In the genomic region with DNA sequence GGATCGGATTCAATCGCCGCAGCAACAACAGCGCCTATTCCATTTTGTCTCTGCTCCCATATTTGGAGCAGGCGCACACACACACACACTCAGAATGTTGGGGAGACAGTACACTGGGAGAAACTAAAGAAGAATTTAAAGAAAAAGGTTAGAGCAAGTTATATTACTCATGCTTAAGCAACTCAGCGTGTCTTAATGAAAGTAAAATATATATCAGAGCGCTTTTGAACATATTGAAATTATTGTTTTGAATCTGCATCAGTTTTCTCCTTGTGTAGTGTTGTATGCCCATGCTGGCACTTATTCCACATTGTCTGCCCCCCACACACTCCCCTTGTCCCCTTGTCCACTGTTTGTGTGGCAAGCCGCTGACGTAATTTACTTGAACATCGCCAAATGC, we compare ENCODE assay signal across 1 fruit fly cellular context.
TF ChIP-seq lines count a peak whose summit lies in the region.

No protein-coding gene starts in this region.

TF ChIP-seq in whole organism, embryonic, 481 proteins besides CTCF, POLR2A, EP300 and RAD21 (continued from another document and continues in another):
- TF ChIP-seq CG18262 (tag; optimal IDR thresholded peaks at IDR 0.05; lab: Kevin White, UChicago), result peak; percentile 70
- TF ChIP-seq mam (GFP tag; optimal IDR thresholded peaks at IDR 0.05; lab: Kevin White, UChicago), result peak; percentile 86
- TF ChIP-seq CG9876 (GFP tag; optimal IDR thresholded peaks at IDR 0.05; lab: Kevin White, UChicago), result peak; percentile 63
- no peak for TF ChIP-seq prd (optimal IDR thresholded peaks at IDR 0.05; lab: Kevin White, UChicago)
- peak; percentile 84 for TF ChIP-seq prd (GFP tag; IDR thresholded peaks at IDR 0.05; lab: Robert Waterston, UW)
- no peak for TF ChIP-seq lov (optimal IDR thresholded peaks at IDR 0.05; lab: Kevin White, UChicago)
- TF ChIP-seq lov (GFP tag; IDR thresholded peaks at IDR 0.05; lab: Robert Waterston, UW), result 0 out of 3 replicates have a peak, but pooled peaks have one; percentile 54
- TF ChIP-seq sens (GFP tag; lab: Kevin White, UChicago), result peak; percentile 96
- peak; percentile 72 for TF ChIP-seq CG8388 (GFP tag; optimal IDR thresholded peaks at IDR 0.05; lab: Kevin White, UChicago)
- TF ChIP-seq danr (GFP tag; IDR thresholded peaks at IDR 0.05; lab: Robert Waterston, UW), result peak; percentile 62; the same call in 1 of the 2 replicates
- no peak for TF ChIP-seq CG7928 (GFP tag; optimal IDR thresholded peaks at IDR 0.05; lab: Kevin White, UChicago)
- peak; percentile 86 for TF ChIP-seq CG2120 (GFP tag; optimal IDR thresholded peaks at IDR 0.05; lab: Kevin White, UChicago)
- peak; percentile 53; the same call in 2 of the 3 replicates for TF ChIP-seq B-H1 (GFP tag; IDR thresholded peaks at IDR 0.05; lab: Robert Waterston, UW)
- no peak for TF ChIP-seq CG4404 (GFP tag; IDR thresholded peaks at IDR 0.05; lab: Robert Waterston, UW)
- TF ChIP-seq pan (optimal IDR thresholded peaks at IDR 0.05; lab: Kevin White, UChicago), result no peak
- peak in 1 of 2 experiments; percentile 82 for TF ChIP-seq pan (GFP tag; optimal IDR thresholded peaks at IDR 0.05 in 1 of 2, IDR thresholded peaks at IDR 0.05 in 1 of 2)
- no peak for TF ChIP-seq mirr (GFP tag; optimal IDR thresholded peaks at IDR 0.05; lab: Kevin White, UChicago)
- TF ChIP-seq HHEX (GFP tag; optimal IDR thresholded peaks at IDR 0.05; lab: Kevin White, UChicago), result peak; percentile 76
- TF ChIP-seq Ets97D (GFP tag; optimal IDR thresholded peaks at IDR 0.05; lab: Kevin White, UChicago), result peak; percentile 46
- no peak for TF ChIP-seq zen (tag; optimal IDR thresholded peaks at IDR 0.05; lab: Kevin White, UChicago)
- peak; percentile 64 for TF ChIP-seq CG18619 (GFP tag; optimal IDR thresholded peaks at IDR 0.05; lab: Kevin White, UChicago)
- TF ChIP-seq disco-r (GFP tag; optimal IDR thresholded peaks at IDR 0.05; lab: Kevin White, UChicago), result peak; percentile 12
- peak; percentile 79 for TF ChIP-seq bcd (GFP tag; optimal IDR thresholded peaks at IDR 0.05; lab: Kevin White, UChicago)
- TF ChIP-seq crc (GFP tag; optimal IDR thresholded peaks at IDR 0.05; lab: Kevin White, UChicago), result peak; percentile 57
- TF ChIP-seq Oaz (GFP tag; IDR thresholded peaks at IDR 0.05; lab: Robert Waterston, UW), result peak; percentile 52; the same call in 1 of the 2 replicates
- peak; percentile 23; the same call in 1 of the 2 replicates for TF ChIP-seq Adf1 (GFP tag; IDR thresholded peaks at IDR 0.05; lab: Robert Waterston, UW)
- TF ChIP-seq fru (optimal IDR thresholded peaks at IDR 0.05; lab: Kevin White, UChicago), result no peak
- TF ChIP-seq Lim3 (GFP tag; IDR thresholded peaks at IDR 0.05; lab: Robert Waterston, UW), result no peak
- peak; percentile 46 for TF ChIP-seq fd64A (GFP tag; optimal IDR thresholded peaks at IDR 0.05; lab: Kevin White, UChicago)
- peak; percentile 62 for TF ChIP-seq CG8089 (GFP tag; optimal IDR thresholded peaks at IDR 0.05; lab: Kevin White, UChicago)
- TF ChIP-seq CG14014 (GFP tag; IDR thresholded peaks at IDR 0.05; lab: Robert Waterston, UW), result peak; percentile 85
- TF ChIP-seq CG13296 (GFP tag; optimal IDR thresholded peaks at IDR 0.05; lab: Kevin White, UChicago), result peak; percentile 75
- TF ChIP-seq CG2202 (tag; optimal IDR thresholded peaks at IDR 0.05; lab: Kevin White, UChicago), result no peak
- TF ChIP-seq Elba2 (GFP tag; optimal IDR thresholded peaks at IDR 0.05; lab: Kevin White, UChicago), result no peak
- no peak for TF ChIP-seq CG7745 (tag; optimal IDR thresholded peaks at IDR 0.05; lab: Kevin White, UChicago)
- TF ChIP-seq HLH4C (GFP tag; IDR thresholded peaks at IDR 0.05; lab: Robert Waterston, UW; ENCODE audit: partially characterized antibody), result no peak
- peak; percentile 81 for TF ChIP-seq stc (GFP tag; IDR thresholded peaks at IDR 0.05; lab: Robert Waterston, UW)
- no peak for TF ChIP-seq CG4617 (GFP tag; optimal IDR thresholded peaks at IDR 0.05; lab: Kevin White, UChicago; ENCODE audit: borderline replicate concordance)
- TF ChIP-seq Doc3 (GFP tag; IDR thresholded peaks at IDR 0.05; lab: Robert Waterston, UW; ENCODE audit: partially characterized antibody), result no peak
- TF ChIP-seq Vsx1 (GFP tag; optimal IDR thresholded peaks at IDR 0.05; lab: Kevin White, UChicago), result peak; percentile 47
- peak; percentile 88 for TF ChIP-seq Rfx (GFP tag; IDR thresholded peaks at IDR 0.05; lab: Robert Waterston, UW)
- no peak for TF ChIP-seq CG10565 (GFP tag; optimal IDR thresholded peaks at IDR 0.05; lab: Kevin White, UChicago)
- peak; percentile 28 for TF ChIP-seq Nf-YB (GFP tag; optimal IDR thresholded peaks at IDR 0.05; lab: Kevin White, UChicago)
- TF ChIP-seq Dp (GFP tag; optimal IDR thresholded peaks at IDR 0.05; lab: Kevin White, UChicago), result no peak
- TF ChIP-seq CG6254 (GFP tag; optimal IDR thresholded peaks at IDR 0.05; lab: Kevin White, UChicago), result peak; percentile 38
- no peak for TF ChIP-seq Nf-YC (tag; optimal IDR thresholded peaks at IDR 0.05; lab: Kevin White, UChicago)
- TF ChIP-seq CG6791 (GFP tag; IDR thresholded peaks at IDR 0.05; lab: Robert Waterston, UW; ENCODE audit: partially characterized antibody), result no peak
- peak; percentile 70 for TF ChIP-seq Xrp1 (GFP tag; IDR thresholded peaks at IDR 0.05; lab: Robert Waterston, UW)
- no peak for TF ChIP-seq CG8290 (GFP tag; optimal IDR thresholded peaks at IDR 0.05; lab: Kevin White, UChicago)
- TF ChIP-seq CG8290 (tag; optimal IDR thresholded peaks at IDR 0.05; lab: Kevin White, UChicago), result peak in 1 of 2 experiments; percentile 57
- peak; percentile 32 for TF ChIP-seq trem (tag; optimal IDR thresholded peaks at IDR 0.05; lab: Kevin White, UChicago)
- TF ChIP-seq Six4 (GFP tag; optimal IDR thresholded peaks at IDR 0.05; lab: Kevin White, UChicago), result peak; percentile 50
- peak; percentile 23 for TF ChIP-seq CG3065 (GFP tag; optimal IDR thresholded peaks at IDR 0.05; lab: Kevin White, UChicago)
- peak; percentile 81 for TF ChIP-seq Blimp-1 (GFP tag; optimal IDR thresholded peaks at IDR 0.05; lab: Kevin White, UChicago)
- peak; percentile 74 for TF ChIP-seq CG9932 (GFP tag; IDR thresholded peaks at IDR 0.05; lab: Robert Waterston, UW)
- peak; percentile 42 for TF ChIP-seq CG11398 (GFP tag; optimal IDR thresholded peaks at IDR 0.05; lab: Kevin White, UChicago)
- TF ChIP-seq CG1233 (GFP tag; optimal IDR thresholded peaks at IDR 0.05; lab: Kevin White, UChicago), result peak; percentile 38
- TF ChIP-seq NK7.1 (GFP tag; optimal IDR thresholded peaks at IDR 0.05; lab: Kevin White, UChicago), result peak; percentile 72
- TF ChIP-seq CG13624 (GFP tag; optimal IDR thresholded peaks at IDR 0.05; lab: Kevin White, UChicago), result peak; percentile 83
- no peak for TF ChIP-seq Hey (tag; optimal IDR thresholded peaks at IDR 0.05; lab: Kevin White, UChicago)
- peak; percentile 63 for TF ChIP-seq ab (GFP tag; optimal IDR thresholded peaks at IDR 0.05; lab: Kevin White, UChicago)
- TF ChIP-seq CG6765 (GFP tag; optimal IDR thresholded peaks at IDR 0.05; lab: Kevin White, UChicago), result peak; percentile 37
- TF ChIP-seq trh (GFP tag; optimal IDR thresholded peaks at IDR 0.05; lab: Kevin White, UChicago), result peak; percentile 34
- TF ChIP-seq lilli (GFP tag; optimal IDR thresholded peaks at IDR 0.05; lab: Kevin White, UChicago), result peak; percentile 78
- no peak for TF ChIP-seq dimm (GFP tag; IDR thresholded peaks at IDR 0.05; lab: Robert Waterston, UW)
- TF ChIP-seq Deaf1 (tag; optimal IDR thresholded peaks at IDR 0.05; lab: Kevin White, UChicago), result peak; percentile 54
- peak; percentile 60 for TF ChIP-seq CrebB (tag; optimal IDR thresholded peaks at IDR 0.05; lab: Kevin White, UChicago)
- peak; percentile 79 for TF ChIP-seq Nf-YA (GFP tag; IDR thresholded peaks at IDR 0.05; lab: Robert Waterston, UW)
- TF ChIP-seq CG10209 (GFP tag; optimal IDR thresholded peaks at IDR 0.05; lab: Kevin White, UChicago), result peak; percentile 76
- TF ChIP-seq Trl (optimal IDR thresholded peaks at IDR 0.05; lab: Kevin White, UChicago), result no peak
- peak; percentile 68 for TF ChIP-seq Trl (GFP tag; optimal IDR thresholded peaks at IDR 0.05; lab: Kevin White, UChicago)
- TF ChIP-seq pita (GFP tag; optimal IDR thresholded peaks at IDR 0.05; lab: Kevin White, UChicago), result no peak
- TF ChIP-seq Doc2 (GFP tag; IDR thresholded peaks at IDR 0.05; lab: Robert Waterston, UW), result no peak
- no peak for TF ChIP-seq ac (GFP tag; optimal IDR thresholded peaks at IDR 0.05; lab: Kevin White, UChicago)
- no peak for TF ChIP-seq HmgZ (tag; optimal IDR thresholded peaks at IDR 0.05; lab: Kevin White, UChicago)
- TF ChIP-seq Spps (tag; optimal IDR thresholded peaks at IDR 0.05; lab: Kevin White, UChicago), result peak; percentile 26
- TF ChIP-seq kah (GFP tag; optimal IDR thresholded peaks at IDR 0.05; lab: Kevin White, UChicago), result peak; percentile 44
- TF ChIP-seq CG17912 (GFP tag; optimal IDR thresholded peaks at IDR 0.05; lab: Kevin White, UChicago), result no peak
- TF ChIP-seq CG10654 (GFP tag; optimal IDR thresholded peaks at IDR 0.05; lab: Kevin White, UChicago), result peak; percentile 68
- TF ChIP-seq CG6175 (GFP tag; IDR thresholded peaks at IDR 0.05; lab: Robert Waterston, UW), result peak; percentile 50; the same call in 1 of the 3 replicates
- TF ChIP-seq CG13424 (tag; optimal IDR thresholded peaks at IDR 0.05; lab: Kevin White, UChicago), result peak; percentile 75
- TF ChIP-seq nerfin-1 (tag; optimal IDR thresholded peaks at IDR 0.05; lab: Kevin White, UChicago), result no peak
- TF ChIP-seq nerfin-2 (GFP tag; IDR thresholded peaks at IDR 0.05; lab: Robert Waterston, UW; ENCODE audit: partially characterized antibody), result no peak
- no peak for TF ChIP-seq Hr78 (GFP tag; optimal IDR thresholded peaks at IDR 0.05; lab: Kevin White, UChicago)
- peak; percentile 79 for TF ChIP-seq Mrtf (GFP tag; IDR thresholded peaks at IDR 0.05; lab: Robert Waterston, UW)
- TF ChIP-seq Asciz (GFP tag; optimal IDR thresholded peaks at IDR 0.05; lab: Kevin White, UChicago), result peak; percentile 70
- TF ChIP-seq CG15011 (GFP tag; optimal IDR thresholded peaks at IDR 0.05; lab: Kevin White, UChicago), result peak; percentile 50
- TF ChIP-seq CG11504 (tag; optimal IDR thresholded peaks at IDR 0.05; lab: Kevin White, UChicago), result peak; percentile 90
- peak; percentile 41 for TF ChIP-seq gsb-n (tag; optimal IDR thresholded peaks at IDR 0.05; lab: Kevin White, UChicago)
- peak; percentile 58 for TF ChIP-seq Sry-δ (GFP tag; optimal IDR thresholded peaks at IDR 0.05; lab: Kevin White, UChicago)
- TF ChIP-seq ftz-f1 (GFP tag; optimal IDR thresholded peaks at IDR 0.05; lab: Kevin White, UChicago), result no peak
- TF ChIP-seq bigmax (GFP tag; optimal IDR thresholded peaks at IDR 0.05; lab: Kevin White, UChicago), result no peak
- TF ChIP-seq E2f2 (GFP tag; IDR thresholded peaks at IDR 0.05; lab: Robert Waterston, UW), result peak; percentile 55
- peak; percentile 79 for TF ChIP-seq Xbp1 (GFP tag; optimal IDR thresholded peaks at IDR 0.05; lab: Kevin White, UChicago)
- peak; percentile 91 for TF ChIP-seq ttk (GFP tag; IDR thresholded peaks at IDR 0.05; lab: Robert Waterston, UW)
- peak; percentile 64 for TF ChIP-seq CG17385 (GFP tag; optimal IDR thresholded peaks at IDR 0.05; lab: Kevin White, UChicago)
- TF ChIP-seq Pdp1 (GFP tag; optimal IDR thresholded peaks at IDR 0.05; lab: Kevin White, UChicago), result peak; percentile 76 to 82
- TF ChIP-seq kni (GFP tag; optimal IDR thresholded peaks at IDR 0.05; lab: Kevin White, UChicago), result no peak
- peak; percentile 58 for TF ChIP-seq zfh2 (GFP tag; optimal IDR thresholded peaks at IDR 0.05; lab: Kevin White, UChicago)
- TF ChIP-seq Kr (GFP tag; optimal IDR thresholded peaks at IDR 0.05; lab: Kevin White, UChicago), result no peak
- no peak for TF ChIP-seq Dfd (GFP tag; optimal IDR thresholded peaks at IDR 0.05; lab: Kevin White, UChicago)
- peak; percentile 82 for TF ChIP-seq Oli (tag; optimal IDR thresholded peaks at IDR 0.05; lab: Kevin White, UChicago)
- peak; percentile 43 for TF ChIP-seq CG31388 (GFP tag; optimal IDR thresholded peaks at IDR 0.05; lab: Kevin White, UChicago)
- peak; percentile 77 for TF ChIP-seq bab2 (GFP tag; optimal IDR thresholded peaks at IDR 0.05; lab: Kevin White, UChicago)
- no peak for TF ChIP-seq tna (GFP tag; IDR thresholded peaks at IDR 0.05; lab: Robert Waterston, UW; ENCODE audit: partially characterized antibody)
- TF ChIP-seq Med (GFP tag; lab: Kevin White, UChicago), result peak; percentile 98
- peak; percentile 94 for TF ChIP-seq ci (GFP tag; IDR thresholded peaks at IDR 0.05; lab: Robert Waterston, UW)
- peak; percentile 80 for TF ChIP-seq fd96Cb (tag; optimal IDR thresholded peaks at IDR 0.05; lab: Kevin White, UChicago)
- peak; percentile 86 for TF ChIP-seq Hmr (GFP tag; optimal IDR thresholded peaks at IDR 0.05; lab: Kevin White, UChicago)
- TF ChIP-seq D (optimal IDR thresholded peaks at IDR 0.05; lab: Kevin White, UChicago), result no peak
- TF ChIP-seq D (GFP tag; optimal IDR thresholded peaks at IDR 0.05; lab: Kevin White, UChicago), result peak; percentile 61
- no peak for TF ChIP-seq CG15696 (tag; optimal IDR thresholded peaks at IDR 0.05; lab: Kevin White, UChicago)
- TF ChIP-seq Optix (GFP tag; IDR thresholded peaks at IDR 0.05; lab: Robert Waterston, UW), result peak; percentile 63; the same call in 1 of the 3 replicates
- TF ChIP-seq gce (GFP tag; IDR thresholded peaks at IDR 0.05; lab: Robert Waterston, UW), result peak; percentile 67; the same call in 2 of the 3 replicates
- TF ChIP-seq Gsc (GFP tag; IDR thresholded peaks at IDR 0.05; lab: Robert Waterston, UW), result peak; percentile 34; the same call in 1 of the 2 replicates
- TF ChIP-seq jigr1 (GFP tag; IDR thresholded peaks at IDR 0.05; lab: Robert Waterston, UW), result 0 out of 3 replicates have a peak, but pooled peaks have one; percentile 37
- peak; percentile 84 for TF ChIP-seq sisA (GFP tag; IDR thresholded peaks at IDR 0.05; lab: Robert Waterston, UW)
- TF ChIP-seq kay (GFP tag; optimal IDR thresholded peaks at IDR 0.05; lab: Kevin White, UChicago), result peak; percentile 45
- TF ChIP-seq stwl (tag; optimal IDR thresholded peaks at IDR 0.05; lab: Kevin White, UChicago), result no peak
- TF ChIP-seq CG11247 (GFP tag; IDR thresholded peaks at IDR 0.05; lab: Robert Waterston, UW), result peak; percentile 65
- peak; percentile 54 for TF ChIP-seq slp2 (GFP tag; optimal IDR thresholded peaks at IDR 0.05; lab: Kevin White, UChicago)
- TF ChIP-seq ham (GFP tag; IDR thresholded peaks at IDR 0.05; lab: Robert Waterston, UW), result no peak
- TF ChIP-seq CG12659 (GFP tag; optimal IDR thresholded peaks at IDR 0.05; lab: Kevin White, UChicago), result peak; percentile 71
- peak; percentile 63 for TF ChIP-seq CG4730 (GFP tag; IDR thresholded peaks at IDR 0.05; lab: Robert Waterston, UW)
- no peak for TF ChIP-seq z (GFP tag; IDR thresholded peaks at IDR 0.05; lab: Robert Waterston, UW)
- peak; percentile 80 for TF ChIP-seq CG32532 (GFP tag; IDR thresholded peaks at IDR 0.05; lab: Robert Waterston, UW)
- peak; percentile 87 for TF ChIP-seq dysf (GFP tag; IDR thresholded peaks at IDR 0.05; lab: Robert Waterston, UW)
